Fruit fly (Drosophila melanogaster) whole organism, embryonic: Measurements from ENCODE around the gene Dus1.

Source experiments
- B-H2 ChIP-seq: fragments of 200-800 bp; sonication (Bioruptor generic); optimal IDR thresholded peaks from 2 replicates; lab custom pipeline; 2018; ENCODE audit warnings: missing biosample characterization, mild to moderate bottlenecking, missing genetic modification characterization
- CG10462 ChIP-seq: fragments of 200-800 bp; sonication (Bioruptor generic); optimal IDR thresholded peaks from 2 replicates; lab custom pipeline; 2016; ENCODE audit warnings: missing biosample characterization, missing genetic modification characterization
- CG1233 ChIP-seq: fragments of 200-800 bp; sonication (Bioruptor generic); optimal IDR thresholded peaks from 4 replicates; lab custom pipeline; 2018; ENCODE audit warnings: missing biosample characterization, mild to moderate bottlenecking, missing genetic modification characterization
- CG12659 ChIP-seq: fragments of 200-800 bp; sonication (Bioruptor generic); optimal IDR thresholded peaks from 3 replicates; lab custom pipeline; 2017; ENCODE audit warnings: mild to moderate bottlenecking, missing biosample characterization, missing genetic modification reagents, missing genetic modification characterization
- CG12744 ChIP-seq: fragments of 200-800 bp; sonication (Bioruptor generic); optimal IDR thresholded peaks from 2 replicates; lab custom pipeline; 2016; ENCODE audit warnings: missing biosample characterization, missing genetic modification characterization
- CG1603 ChIP-seq: fragments of 200-800 bp; sonication (Bioruptor generic); optimal IDR thresholded peaks from 2 replicates; lab custom pipeline; 2019; ENCODE audit warnings: missing biosample characterization, mild to moderate bottlenecking, missing genetic modification characterization, moderate library complexity
- CG34376 ChIP-seq: fragments of 200-800 bp; sonication (Bioruptor generic); optimal IDR thresholded peaks from 2 replicates; lab custom pipeline; 2018; ENCODE audit warnings: missing biosample characterization, mild to moderate bottlenecking, missing genetic modification characterization
- CG3726 ChIP-seq: fragments of 200-800 bp; sonication (Bioruptor generic); IDR thresholded peaks from 3 replicates; pipeline ENCODE4, ENCODE4 v1.3.6; 2022; ENCODE audit warnings: missing biosample characterization, missing genetic modification characterization
- CG3995 ChIP-seq: fragments of 200-800 bp; sonication (Bioruptor generic); optimal IDR thresholded peaks from 3 replicates; lab custom pipeline; 2016; ENCODE audit warnings: missing biosample characterization, missing genetic modification characterization
- CG42726 ChIP-seq: fragments of 200-800 bp; sonication (Bioruptor generic); IDR thresholded peaks from 2 replicates; pipeline ENCODE4 v1.3.6; 2022; ENCODE audit warnings: missing biosample characterization, missing genetic modification characterization; ENCODE audit not compliant: partially characterized antibody
- CG43689 ChIP-seq: fragments of 200-800 bp; sonication (Bioruptor generic); IDR thresholded peaks from 2 replicates; pipeline ENCODE4 v1.3.6; 2022; ENCODE audit warnings: missing biosample characterization, missing genetic modification characterization
- CG4404 ChIP-seq: fragments of 200-800 bp; sonication (Bioruptor generic); IDR thresholded peaks from 2 replicates; pipeline ENCODE4 v1.3.6; 2022; ENCODE audit warnings: missing biosample characterization, missing genetic modification characterization
- CG4424 ChIP-seq: fragments of 200-800 bp; sonication (Bioruptor generic); optimal IDR thresholded peaks from 3 replicates; lab custom pipeline; 2016; ENCODE audit warnings: missing biosample characterization, missing genetic modification characterization
- CG6683 ChIP-seq: fragments of 200-800 bp; sonication (Bioruptor generic); optimal IDR thresholded peaks from 2 replicates; lab custom pipeline; 2017; ENCODE audit warnings: missing biosample characterization, mild to moderate bottlenecking, missing genetic modification characterization, missing genetic modification reagents
- CG6813 ChIP-seq: fragments of 200-800 bp; sonication (Bioruptor generic); optimal IDR thresholded peaks from 2 replicates; lab custom pipeline; 2017; ENCODE audit warnings: missing biosample characterization, missing genetic modification characterization, mild to moderate bottlenecking, moderate library complexity, missing genetic modification reagents
- CG7357 ChIP-seq: fragments of 200-800 bp; sonication (Bioruptor generic); IDR thresholded peaks from 3 replicates; pipeline ENCODE4 v1.3.6; 2022; ENCODE audit warnings: missing biosample characterization, missing genetic modification characterization
- CG7839 ChIP-seq: fragments of 200-800 bp; sonication (Bioruptor generic); optimal IDR thresholded peaks from 3 replicates; lab custom pipeline; 2018; ENCODE audit warnings: missing biosample characterization, mild to moderate bottlenecking, missing genetic modification characterization, moderate library complexity
- CG7928 ChIP-seq: fragments of 200-800 bp; sonication (Bioruptor generic); optimal IDR thresholded peaks from 2 replicates; lab custom pipeline; 2017; ENCODE audit warnings: missing biosample characterization, mild to moderate bottlenecking, missing genetic modification characterization
- CG8281 ChIP-seq: fragments of 200-800 bp; sonication (Bioruptor generic); optimal IDR thresholded peaks from 2 replicates; lab custom pipeline; 2018; ENCODE audit warnings: missing biosample characterization, mild to moderate bottlenecking, missing genetic modification characterization, moderate library complexity
- CG8944 ChIP-seq: fragments of 200-800 bp; sonication (Bioruptor generic); optimal IDR thresholded peaks from 3 replicates; lab custom pipeline; 2016; ENCODE audit warnings: missing biosample characterization, missing genetic modification characterization
- CkIIα-i1 ChIP-seq: fragments of 200-800 bp; sonication (Bioruptor generic); IDR thresholded peaks from 2 replicates; pipeline ENCODE4 v1.3.6; 2022; ENCODE audit warnings: missing biosample characterization, missing genetic modification characterization
- Fer2 ChIP-seq: fragments of 200-800 bp; sonication (Bioruptor generic); optimal IDR thresholded peaks from 2 replicates; lab custom pipeline; 2018; ENCODE audit warnings: missing biosample characterization, mild to moderate bottlenecking, missing genetic modification characterization, moderate library complexity
- GATAe ChIP-seq: fragments of 200-800 bp; sonication (Bioruptor generic); conservative IDR thresholded peaks from 2 replicates; pipeline ENCODE4 v1.3.6; 2022; ENCODE audit warnings: missing biosample characterization, missing genetic modification characterization
- H15 ChIP-seq: fragments of 200-800 bp; sonication (Bioruptor generic); IDR thresholded peaks from 3 replicates; pipeline ENCODE4 v1.3.6; 2022; ENCODE audit warnings: missing biosample characterization, missing genetic modification characterization
- Myb ChIP-seq: fragments of 200-800 bp; sonication (Bioruptor generic); optimal IDR thresholded peaks from 2 replicates; lab custom pipeline; 2016; ENCODE audit warnings: missing biosample characterization, missing genetic modification characterization
- Oli ChIP-seq: fragments of 200-800 bp; sonication (Bioruptor generic); optimal IDR thresholded peaks from 2 replicates; lab custom pipeline; 2018; ENCODE audit warnings: missing biosample characterization, mild to moderate bottlenecking, missing genetic modification characterization, moderate library complexity
- Ssrp ChIP-seq: fragments of 200-800 bp; sonication (Bioruptor generic); optimal IDR thresholded peaks from 2 replicates; lab custom pipeline; 2018; ENCODE audit warnings: missing biosample characterization, mild to moderate bottlenecking, missing genetic modification characterization, moderate library complexity
- Usf ChIP-seq: fragments of 200-800 bp; sonication (Bioruptor generic); optimal IDR thresholded peaks from 2 replicates; lab custom pipeline; 2017; ENCODE audit warnings: missing genotype, missing biosample characterization, missing genetic modification characterization
- amos ChIP-seq: fragments of 200-800 bp; sonication (Bioruptor generic); IDR thresholded peaks from 2 replicates; pipeline ENCODE4 v1.3.6; 2022; ENCODE audit warnings: missing biosample characterization, missing genetic modification characterization; ENCODE audit not compliant: partially characterized antibody
- aop ChIP-seq: fragments of 200-800 bp; sonication (Bioruptor generic); IDR thresholded peaks from 2 replicates; pipeline ENCODE4 v1.3.6; 2022; ENCODE audit warnings: missing biosample characterization, missing genetic modification characterization
- ara ChIP-seq: fragments of 200-800 bp; sonication (Bioruptor generic); IDR thresholded peaks from 2 replicates; pipeline ENCODE4 v1.3.6; 2022; ENCODE audit warnings: missing biosample characterization, missing genetic modification characterization
- cato ChIP-seq: fragments of 200-800 bp; sonication (Bioruptor generic); optimal IDR thresholded peaks from 2 replicates; lab custom pipeline; 2016; ENCODE audit warnings: missing biosample characterization, missing genetic modification characterization, borderline replicate concordance
- chn ChIP-seq: fragments of 200-800 bp; sonication (Bioruptor generic); optimal IDR thresholded peaks from 2 replicates; lab custom pipeline; 2016; ENCODE audit warnings: missing biosample characterization, missing genetic modification characterization
- gsb-n ChIP-seq: fragments of 200-800 bp; sonication (Bioruptor generic); optimal IDR thresholded peaks from 3 replicates; lab custom pipeline; 2018; ENCODE audit warnings: missing biosample characterization, mild to moderate bottlenecking, missing genetic modification characterization
- inv ChIP-seq: fragments of 200-800 bp; sonication (Bioruptor generic); IDR thresholded peaks from 2 replicates; pipeline ENCODE4 v1.3.6; 2022; ENCODE audit warnings: missing biosample characterization, missing genetic modification characterization; ENCODE audit not compliant: partially characterized antibody
- lola ChIP-seq, 3 experiments: fragments of >200 bp in 2 of 3; fragments of 200-800 bp in 1 of 3; sonication (Bioruptor generic) in 1 of 3; optimal IDR thresholded peaks; 2 replicates each; lab custom pipeline; 2017 to 2019; ENCODE audit warnings: missing biosample characterization in 3 of 3, missing genetic modification characterization in 3 of 3, mild to moderate bottlenecking in 1 of 3, moderate library complexity in 1 of 3
- oc ChIP-seq: fragments of 200-800 bp; sonication (Bioruptor generic); optimal IDR thresholded peaks from 2 replicates; lab custom pipeline; 2018; ENCODE audit warnings: missing biosample characterization, mild to moderate bottlenecking, missing genetic modification characterization, moderate library complexity
- pho ChIP-seq: fragments of 200-800 bp; sonication (Bioruptor generic); optimal IDR thresholded peaks from 2 replicates; lab custom pipeline; 2016; ENCODE audit warnings: missing biosample characterization, missing genetic modification characterization
- sqz ChIP-seq: fragments of 200-800 bp; sonication (Bioruptor generic); optimal IDR thresholded peaks from 3 replicates; lab custom pipeline; 2018; ENCODE audit warnings: missing biosample characterization, mild to moderate bottlenecking, missing genetic modification characterization
- sug ChIP-seq: fragments of 200-800 bp; optimal IDR thresholded peaks from 2 replicates; lab custom pipeline; 2019; ENCODE audit warnings: missing biosample characterization, mild to moderate bottlenecking, missing genetic modification characterization, moderate library complexity
- tna ChIP-seq: fragments of 200-800 bp; sonication (Bioruptor generic); IDR thresholded peaks from 2 replicates; pipeline ENCODE4 v1.3.6; 2022; ENCODE audit warnings: missing biosample characterization, missing genetic modification characterization; ENCODE audit not compliant: partially characterized antibody
- twi ChIP-seq: fragments of 200-800 bp; optimal IDR thresholded peaks from 2 replicates; lab custom pipeline; 2019; ENCODE audit warnings: missing biosample characterization, mild to moderate bottlenecking, missing genetic modification characterization, moderate library complexity
- unpg ChIP-seq: fragments of 200-800 bp; sonication (Bioruptor generic); optimal IDR thresholded peaks from 3 replicates; lab custom pipeline; 2018; ENCODE audit warnings: missing biosample characterization, mild to moderate bottlenecking, missing genetic modification characterization, moderate library complexity
- yki ChIP-seq: fragments of >200 bp; optimal IDR thresholded peaks from 3 replicates; lab custom pipeline; 2018

Gene Dus1

DNA sequence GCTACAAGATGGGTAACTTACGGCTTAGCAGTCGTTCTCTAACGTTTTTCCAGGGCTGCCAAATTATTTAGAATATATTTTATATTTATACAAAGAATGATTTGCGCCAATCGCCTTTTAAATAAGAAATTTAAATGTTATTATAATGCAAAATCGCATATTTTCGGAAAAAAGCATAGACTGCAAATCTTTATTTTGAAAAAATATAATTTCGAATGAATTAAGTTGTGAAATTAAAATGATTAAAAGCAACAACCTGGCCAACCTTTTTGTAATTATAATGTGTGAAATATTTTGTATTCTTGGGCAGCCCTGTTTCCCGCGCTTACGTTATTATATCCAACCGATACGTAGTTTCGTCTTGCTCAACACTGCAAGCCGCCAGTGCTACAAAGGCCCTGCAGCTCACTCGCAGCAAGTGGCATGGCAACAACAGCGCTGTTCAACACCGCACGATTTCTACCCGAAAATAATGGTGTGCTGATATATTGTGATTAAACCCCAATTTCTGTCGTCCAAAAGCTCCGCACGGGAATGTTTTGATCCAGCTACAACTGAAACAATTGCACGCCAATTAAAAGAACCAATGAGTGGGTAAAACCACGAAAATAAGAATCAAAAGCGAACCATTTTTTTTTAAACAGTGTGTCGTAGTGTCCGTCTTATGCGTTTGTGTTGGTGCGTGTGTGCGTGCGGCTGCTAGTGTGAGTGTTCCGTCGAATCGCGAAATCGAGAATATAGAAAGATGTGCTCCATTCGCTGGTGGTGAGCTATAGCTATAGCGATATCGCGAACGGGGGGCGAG, 26.1 kb upstream of the Dus1 start, which contains the start of gene Pi3K21B (continued):
- peak; percentile 80 for TF ChIP-seq Usf (GFP tag; lab: Kevin White, UChicago)
- TF ChIP-seq H15 (GFP tag; lab: Robert Waterston, UW): peak; percentile 69
- TF ChIP-seq Fer2 (tag; lab: Kevin White, UChicago): peak; percentile 88
- peak; percentile 93 for TF ChIP-seq CG8944 (GFP tag; lab: Kevin White, UChicago)
- TF ChIP-seq gsb-n (tag; lab: Kevin White, UChicago): peak; percentile 82
- TF ChIP-seq, all 482 proteins: peak for 425

DNA sequence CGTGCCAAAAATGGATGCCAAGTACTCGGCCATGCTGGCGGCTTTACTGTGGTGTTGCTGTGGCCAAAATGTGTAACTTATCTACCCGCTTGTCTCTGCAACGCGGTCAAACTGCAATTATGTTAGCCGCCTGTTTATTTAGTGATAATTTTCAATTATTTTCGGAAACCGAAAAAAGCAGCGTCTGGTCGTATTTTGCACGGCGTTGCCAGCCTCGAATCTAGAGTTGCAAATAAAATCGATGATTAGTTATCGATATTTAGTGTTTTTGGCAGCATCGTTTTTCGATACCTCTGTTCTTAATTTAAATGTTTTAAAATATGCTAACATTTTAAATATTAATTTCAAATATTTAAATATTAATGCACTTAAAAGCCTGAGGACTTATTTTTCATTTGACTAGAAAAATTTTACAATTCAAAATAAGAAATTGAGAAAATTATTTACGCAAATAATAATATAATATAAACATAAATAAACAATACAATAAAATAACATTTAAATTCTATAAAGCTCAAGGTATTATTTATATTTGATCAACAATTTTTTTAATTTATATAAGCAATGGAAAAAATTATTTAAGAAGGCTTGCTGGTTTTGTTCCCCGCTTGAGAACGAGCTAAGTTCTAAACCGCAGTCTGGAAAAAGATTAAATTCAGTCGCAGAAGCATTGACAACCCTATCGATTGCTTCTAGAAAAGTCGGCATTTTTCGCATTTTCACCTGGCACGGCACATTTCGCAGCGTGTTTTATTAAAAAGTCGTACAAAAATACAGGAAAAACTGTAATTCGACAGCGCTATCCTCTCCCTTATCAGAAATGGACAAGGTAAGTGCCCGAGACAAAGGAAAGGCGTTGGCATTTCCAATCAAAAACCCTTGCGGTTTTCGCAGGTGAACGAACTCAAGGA, 23.2 kb upstream of the Dus1 start, which contains the start of the genes U2af38 and Stip1:
Gene U2af38 (minus strand): TSS at position 230 of the 911 bp plus-strand sequence.
Gene Stip1 (plus strand): TSS at position 671 of the 911 bp plus-strand sequence.
- TF ChIP-seq CG6813 (GFP tag; lab: Kevin White, UChicago) (no peak), CG3995 (no peak), sqz (GFP tag; lab: Kevin White, UChicago) (peak; percentile 23), CG8281 (tag; lab: Kevin White, UChicago) (no peak), twi (tag; lab: Kevin White, UChicago) (peak; percentile 17), B-H2 (GFP tag; lab: Kevin White, UChicago) (peak; percentile 80), CG7928 (GFP tag; lab: Kevin White, UChicago) (no peak), inv (GFP tag; lab: Robert Waterston, UW) (no peak), CG10462 (no peak), CG1233 (GFP tag; lab: Kevin White, UChicago) (no peak), CG7839 (peak; percentile 20), CG1603 (tag; lab: Kevin White, UChicago) (peak; percentile 49), CG6683 (GFP tag; lab: Kevin White, UChicago) (no peak), CG12659 (GFP tag; lab: Kevin White, UChicago) (peak; percentile 37), CG4424 (GFP tag; lab: Kevin White, UChicago) (no peak), chn (peak; percentile 21), sug (tag; lab: Kevin White, UChicago) (peak; percentile 42), cato (GFP tag; lab: Kevin White, UChicago) (no peak), CG34376 (peak; percentile 34), CkIIα-i1 (GFP tag; lab: Robert Waterston, UW) (no peak), Oli (tag; lab: Kevin White, UChicago) (no peak), yki (no peak), amos (GFP tag; lab: Robert Waterston, UW) (peak; percentile 69; the same call in 1 of the 2 replicates), CG4404 (no peak), CG43689 (no peak), lola (GFP tag; optimal IDR thresholded peaks at IDR 0.05; lab: Kevin White, UChicago) (peak in 1 of 3 experiments; percentile 12), unpg (no peak), CG12744 (GFP tag; lab: Kevin White, UChicago) (no peak), aop (GFP tag; lab: Robert Waterston, UW) (no peak), Ssrp (tag; lab: Kevin White, UChicago) (no peak), CG42726 (GFP tag; lab: Robert Waterston, UW) (0 out of 2 replicates have a peak, but pooled peaks have one; percentile 16), tna (no peak), Myb (peak; percentile 6), ara (GFP tag; lab: Robert Waterston, UW) (no peak), GATAe (GFP tag; lab: Robert Waterston, UW) (no peak), CG7357 (no peak), oc (tag; lab: Kevin White, UChicago) (peak; percentile 35), pho (GFP tag; lab: Kevin White, UChicago) (no peak), CG3726 (GFP tag; lab: Robert Waterston, UW) (no peak)
